Worm (Caenorhabditis elegans) whole organism, L3 larva: ENCODE results near the gene clec-82.

Experiments
- nhr-77 ChIP-seq: fragments of 150-350 bp; optimal IDR thresholded peaks from 2 replicates; lab custom pipeline; 2014; ENCODE audit warnings: missing biosample characterization, missing genetic modification characterization
- unc-39 ChIP-seq: sonication (generic microtip); optimal IDR thresholded peaks from 4 replicates; lab custom pipeline; 2017; ENCODE audit warnings: missing biosample characterization, missing genetic modification characterization
- zag-1 ChIP-seq: fragments of 150-350 bp; optimal IDR thresholded peaks from 2 replicates; lab custom pipeline; 2014; ENCODE audit warnings: missing biosample characterization, missing genetic modification characterization

ce11 chrIV:2887245-2887644 lies 51.8 kb downstream of the clec-82 start:
- TF ChIP-seq unc-39 (tag; lab: Kevin White, UChicago) (no peak), zag-1 (tag; lab: Kevin White, UChicago) (no peak), nhr-77 (tag; lab: Kevin White, UChicago) (no peak)
